Worm (Caenorhabditis elegans): Measurements from ENCODE around the gene srm-4.

The srm-4 gene

DNA sequence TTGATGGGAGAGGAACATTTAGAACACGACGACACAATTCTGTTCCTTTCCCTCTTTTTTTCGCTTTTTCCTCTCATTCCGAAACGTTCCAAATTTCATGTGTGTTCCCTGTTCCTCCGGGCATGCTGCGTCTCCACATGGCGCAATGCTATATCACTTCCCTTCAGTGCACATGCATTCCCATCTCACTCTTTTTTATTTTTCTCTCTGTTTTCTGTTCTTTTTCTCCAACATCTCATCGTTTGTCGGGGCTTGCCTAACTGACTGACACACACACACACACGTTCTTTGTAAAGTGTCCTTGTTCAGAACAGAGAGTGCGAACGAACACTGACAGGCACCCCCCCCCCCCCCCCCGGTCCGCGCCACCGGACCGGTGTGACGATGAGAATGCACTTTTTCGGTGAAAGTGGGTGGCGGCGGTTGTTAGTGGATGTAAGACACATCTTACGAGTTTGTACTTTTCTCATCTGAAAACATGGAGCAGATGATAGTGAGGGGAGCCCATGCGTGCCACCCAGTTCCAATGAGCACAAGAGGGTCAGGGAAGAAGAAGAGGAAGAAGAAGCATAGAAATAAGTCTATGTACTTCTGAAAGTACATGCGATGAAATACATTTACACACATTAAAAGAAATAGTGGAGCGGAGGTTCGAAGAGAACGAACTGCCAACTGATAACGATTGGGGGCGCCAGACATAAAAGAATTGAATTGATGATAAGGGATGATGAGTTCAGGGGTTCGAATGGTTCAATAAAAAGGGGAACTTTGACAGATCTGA is 35.2 kb downstream of the srm-4 start:
- peak; percentile 90 for TF ChIP-seq sma-9 (GFP tag; optimal IDR thresholded peaks at IDR 0.05)
- peak; percentile 7 for TF ChIP-seq sma-9 (tag; optimal IDR thresholded peaks at IDR 0.05)
- TF ChIP-seq nhr-10 (tag; optimal IDR thresholded peaks at IDR 0.05) = no peak
- TF ChIP-seq nhr-21 (tag; optimal IDR thresholded peaks at IDR 0.05) = peak; percentile 44
- peak; percentile 20 for TF ChIP-seq C34F6.9 (tag; optimal IDR thresholded peaks at IDR 0.05)
- peak; percentile 44 for TF ChIP-seq Y55F3AM.14 (GFP tag; optimal IDR thresholded peaks at IDR 0.05)
- peak; percentile 60 to 69 for TF ChIP-seq mdl-1 (tag; optimal IDR thresholded peaks at IDR 0.05)
- TF ChIP-seq elt-1 (tag; optimal IDR thresholded peaks at IDR 0.05) = no peak
- peak; percentile 37 for TF ChIP-seq skn-1 (tag; optimal IDR thresholded peaks at IDR 0.05)
- peak; percentile 96 for TF ChIP-seq blmp-1 (tag; optimal IDR thresholded peaks at IDR 0.05; ENCODE audit: insufficient read depth)
- peak in 1 of 2 experiments; percentile 52 for TF ChIP-seq lsy-2 (tag; optimal IDR thresholded peaks at IDR 0.05)
- TF ChIP-seq sem-4 (tag; optimal IDR thresholded peaks at IDR 0.05) = peak; percentile 84
- peak; percentile 52 for TF ChIP-seq egl-27 (tag; optimal IDR thresholded peaks at IDR 0.05)
- TF ChIP-seq lin-39 (tag; optimal IDR thresholded peaks at IDR 0.05) = no peak
- peak; percentile 30 for TF ChIP-seq ceh-16 (tag; optimal IDR thresholded peaks at IDR 0.05)
- peak; percentile 95 for TF ChIP-seq fos-1 (tag; optimal IDR thresholded peaks at IDR 0.05)
- TF ChIP-seq lin-13 (GFP tag; optimal IDR thresholded peaks at IDR 0.05) = no peak

DNA sequence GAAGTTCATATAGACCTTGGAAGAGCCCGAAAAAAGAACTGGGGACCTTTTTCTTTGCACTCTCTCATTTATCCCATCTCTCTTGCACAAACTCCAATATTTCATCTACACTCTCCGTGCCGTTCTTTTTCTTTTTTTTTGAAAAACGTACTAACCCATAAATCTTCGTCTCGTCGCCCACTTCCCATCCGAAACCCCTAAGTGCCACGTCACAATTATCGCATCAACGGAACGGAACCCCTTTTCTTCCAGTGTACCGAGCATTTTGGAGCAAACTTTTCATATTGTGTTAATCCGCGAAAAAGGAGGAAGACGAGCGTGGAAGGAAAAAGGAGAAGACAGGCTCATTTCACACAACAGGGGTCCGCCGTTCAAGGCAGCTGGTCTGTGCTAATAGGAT is 36.2 kb downstream of the srm-4 start:
- no peak for TF ChIP-seq sma-9 (GFP tag; optimal IDR thresholded peaks at IDR 0.05)
- no peak for TF ChIP-seq sma-9 (tag; optimal IDR thresholded peaks at IDR 0.05)
- TF ChIP-seq nhr-6 (tag; optimal IDR thresholded peaks at IDR 0.05) = no peak
- peak; percentile 63 for TF ChIP-seq crh-2 (tag; optimal IDR thresholded peaks at IDR 0.05)
- no peak for TF ChIP-seq lsy-2 (tag; optimal IDR thresholded peaks at IDR 0.05)
- TF ChIP-seq mab-5 (tag; optimal IDR thresholded peaks at IDR 0.05) = peak; percentile 45
- peak; percentile 4 for TF ChIP-seq zag-1 (tag; optimal IDR thresholded peaks at IDR 0.05)

DNA sequence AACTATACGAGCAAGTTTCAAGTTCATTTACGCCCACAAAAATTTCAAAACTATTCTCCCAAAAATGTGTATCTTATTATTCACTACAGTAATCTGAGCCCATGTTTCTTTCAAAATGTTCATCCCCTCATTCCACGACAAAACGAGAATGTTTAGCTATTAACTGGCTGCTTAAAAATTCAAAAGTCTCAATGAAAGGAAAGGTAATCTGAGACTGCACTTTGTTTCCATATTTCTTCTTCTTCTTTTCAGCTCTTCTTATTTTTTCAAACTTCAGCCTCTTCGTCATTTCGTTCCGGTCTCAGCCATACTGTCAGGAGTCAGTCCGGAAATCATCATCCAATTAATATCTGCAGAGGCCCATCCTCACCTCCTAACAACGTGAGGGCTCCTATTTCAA is 39.6 kb downstream of the srm-4 start, which contains the start of gene unc-39:
Gene unc-39, plus strand, starts transcription at position 301 of the 400 bp plus-strand sequence.
- TF ChIP-seq lin-39 (tag; optimal IDR thresholded peaks at IDR 0.05) (no peak), nhr-6 (tag; optimal IDR thresholded peaks at IDR 0.05) (no peak), ama-1 (optimal IDR thresholded peaks at IDR 0.05) (no peak), F13H6.1 (tag; optimal IDR thresholded peaks at IDR 0.05) (no peak), Y55F3AM.14 (GFP tag; optimal IDR thresholded peaks at IDR 0.05) (no peak)

DNA sequence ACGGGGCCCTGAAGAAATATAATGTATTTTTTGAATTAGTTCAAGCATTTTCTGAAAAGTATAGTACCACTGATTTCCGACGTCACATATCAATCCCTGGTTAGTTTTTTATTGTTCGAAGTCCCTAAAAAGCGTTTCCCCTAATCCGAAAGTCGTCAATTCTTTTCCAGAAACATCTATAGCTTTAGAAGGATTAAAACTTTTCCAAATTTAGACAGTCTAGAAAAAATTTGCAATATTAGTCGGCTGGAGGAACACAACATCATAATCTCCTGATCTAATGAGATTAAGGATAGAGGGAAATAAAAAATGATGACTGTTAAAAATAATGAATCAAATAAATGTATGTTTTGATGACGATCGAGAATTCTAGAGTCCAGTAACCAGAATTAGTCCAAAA is 44.8 kb downstream of the srm-4 start:
- TF ChIP-seq unc-55 (GFP tag; optimal IDR thresholded peaks at IDR 0.05) (no peak), mdl-1 (tag; optimal IDR thresholded peaks at IDR 0.05) (no peak), mbf-1 (tag; optimal IDR thresholded peaks at IDR 0.05) (no peak), sma-9 (GFP tag; optimal IDR thresholded peaks at IDR 0.05) (no peak), sma-9 (tag; optimal IDR thresholded peaks at IDR 0.05) (no peak), peb-1 (tag; optimal IDR thresholded peaks at IDR 0.05) (no peak), nhr-21 (tag; optimal IDR thresholded peaks at IDR 0.05) (no peak), blmp-1 (tag; optimal IDR thresholded peaks at IDR 0.05; ENCODE audit: insufficient read depth) (no peak), zag-1 (tag; optimal IDR thresholded peaks at IDR 0.05) (no peak)

DNA sequence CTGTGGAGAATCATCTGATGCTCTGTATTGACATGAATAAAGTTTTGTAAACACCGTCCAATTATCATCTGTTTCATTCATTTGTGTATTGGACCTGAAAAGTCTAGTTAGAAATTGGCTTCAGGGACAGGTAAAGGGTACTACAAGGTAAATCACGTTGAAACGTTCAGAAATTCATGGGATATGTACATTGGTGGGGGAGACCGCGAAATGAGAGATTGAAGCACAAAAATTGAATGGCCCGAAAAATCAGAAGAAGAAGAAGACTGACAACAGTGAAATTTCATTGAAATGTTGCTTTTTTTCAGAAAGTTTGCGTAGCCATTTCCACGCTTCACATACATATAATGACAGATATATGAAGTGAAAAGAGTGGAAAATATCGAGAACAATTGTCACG is 45.8 kb downstream of the srm-4 start, which contains the start of gene npr-43:
Gene npr-43, minus strand, starts transcription at position 101 of the 400 bp plus-strand sequence.
- TF ChIP-seq nhr-237 (tag; optimal IDR thresholded peaks at IDR 0.05) (no peak), unc-55 (GFP tag; optimal IDR thresholded peaks at IDR 0.05) (no peak), nhr-11 (tag; optimal IDR thresholded peaks at IDR 0.05) (no peak), unc-39 (tag; optimal IDR thresholded peaks at IDR 0.05) (no peak), skn-1 (tag; optimal IDR thresholded peaks at IDR 0.05) (no peak), nhr-77 (tag; optimal IDR thresholded peaks at IDR 0.05) (no peak), nhr-23 (tag; optimal IDR thresholded peaks at IDR 0.05) (no peak), mab-5 (tag; optimal IDR thresholded peaks at IDR 0.05) (no peak), Y55F3AM.14 (GFP tag; optimal IDR thresholded peaks at IDR 0.05) (no peak), ceh-16 (tag; optimal IDR thresholded peaks at IDR 0.05) (no peak), mdl-1 (tag; optimal IDR thresholded peaks at IDR 0.05) (no peak), fos-1 (tag; optimal IDR thresholded peaks at IDR 0.05) (no peak), dmd-4 (tag; optimal IDR thresholded peaks at IDR 0.05) (no peak), ztf-11 (tag; optimal IDR thresholded peaks at IDR 0.05) (no peak), crh-2 (tag; optimal IDR thresholded peaks at IDR 0.05) (no peak), ceh-82 (tag; optimal IDR thresholded peaks at IDR 0.05) (no peak), C34F6.9 (tag; optimal IDR thresholded peaks at IDR 0.05) (no peak), R02D3.7 (tag; optimal IDR thresholded peaks at IDR 0.05) (no peak), aly-2 (tag; optimal IDR thresholded peaks at IDR 0.05) (no peak)

All from whole organism, L2 larva.